ENCODE assay signal across 1 fruit fly cellular context in genomic region chr3R:7108589-7109312, dm6.
TF ChIP-seq lines count a peak whose summit lies in the region.

No protein-coding gene starts in this region.

TF ChIP-seq in whole organism, embryonic, 481 proteins besides CTCF, POLR2A, EP300 and RAD21 (continued from another document and continues in another):
- TF ChIP-seq Sin3A (optimal IDR thresholded peaks at IDR 0.05; lab: Kevin White, UChicago) (no peak), Aef1 (GFP tag; IDR thresholded peaks at IDR 0.05; lab: Robert Waterston, UW) (no peak), Atf-2 (GFP tag; optimal IDR thresholded peaks at IDR 0.05; lab: Kevin White, UChicago) (peak; percentile 94), cad (GFP tag; optimal IDR thresholded peaks at IDR 0.05; lab: Kevin White, UChicago) (no peak), pfk (GFP tag; optimal IDR thresholded peaks at IDR 0.05; lab: Kevin White, UChicago) (no peak), Chrac-16 (GFP tag; optimal IDR thresholded peaks at IDR 0.05; lab: Kevin White, UChicago) (peak; percentile 95), Dref (GFP tag; IDR thresholded peaks at IDR 0.05; lab: Robert Waterston, UW) (no peak), kah (GFP tag; optimal IDR thresholded peaks at IDR 0.05; lab: Kevin White, UChicago) (peak; percentile 91), exex (tag; optimal IDR thresholded peaks at IDR 0.05; lab: Kevin White, UChicago) (peak; percentile 34), CG12942 (GFP tag; optimal IDR thresholded peaks at IDR 0.05; lab: Kevin White, UChicago) (peak; percentile 94), usp (GFP tag; optimal IDR thresholded peaks at IDR 0.05; lab: Kevin White, UChicago) (no peak), CG8359 (GFP tag; optimal IDR thresholded peaks at IDR 0.05; lab: Kevin White, UChicago; ENCODE audit: borderline replicate concordance) (peak; percentile 87), CG10267 (tag; optimal IDR thresholded peaks at IDR 0.05; lab: Kevin White, UChicago) (peak; percentile 95), grau (tag; optimal IDR thresholded peaks at IDR 0.05; lab: Kevin White, UChicago) (peak; percentile 94), CG4707 (GFP tag; optimal IDR thresholded peaks at IDR 0.05; lab: Kevin White, UChicago) (peak; percentile 89), gcm (GFP tag; optimal IDR thresholded peaks at IDR 0.05; lab: Kevin White, UChicago) (peak; percentile 97), lilli (GFP tag; optimal IDR thresholded peaks at IDR 0.05; lab: Kevin White, UChicago) (peak; percentile 85), Taf1 (GFP tag; IDR thresholded peaks at IDR 0.05; lab: Robert Waterston, UW) (no peak), run (tag; optimal IDR thresholded peaks at IDR 0.05; lab: Kevin White, UChicago) (peak; percentile 82), CG12104 (GFP tag; optimal IDR thresholded peaks at IDR 0.05; lab: Kevin White, UChicago) (peak; percentile 92), CG16815 (GFP tag; optimal IDR thresholded peaks at IDR 0.05; lab: Kevin White, UChicago) (peak; percentile 92), CG11696 (GFP tag; IDR thresholded peaks at IDR 0.05; lab: Robert Waterston, UW) (no peak), Atf3 (GFP tag; optimal IDR thresholded peaks at IDR 0.05; lab: Kevin White, UChicago) (peak; percentile 92), C15 (GFP tag; IDR thresholded peaks at IDR 0.05; lab: Robert Waterston, UW) (no peak), Bgb (GFP tag; IDR thresholded peaks at IDR 0.05; lab: Robert Waterston, UW; ENCODE audit: partially characterized antibody) (no peak), Scr (GFP tag; IDR thresholded peaks at IDR 0.05; lab: Robert Waterston, UW; ENCODE audit: partially characterized antibody) (no peak), crp (GFP tag; optimal IDR thresholded peaks at IDR 0.05; lab: Kevin White, UChicago) (peak; percentile 41 to 60), sd (tag; optimal IDR thresholded peaks at IDR 0.05; lab: Kevin White, UChicago) (peak; percentile 69), Mes4 (GFP tag; optimal IDR thresholded peaks at IDR 0.05; lab: Kevin White, UChicago) (peak; percentile 93), vvl (GFP tag; IDR thresholded peaks at IDR 0.05; lab: Robert Waterston, UW) (no peak), onecut (GFP tag; IDR thresholded peaks at IDR 0.05; lab: Robert Waterston, UW) (peak; percentile 90), trh (GFP tag; optimal IDR thresholded peaks at IDR 0.05; lab: Kevin White, UChicago) (peak; percentile 89), Fer2 (tag; optimal IDR thresholded peaks at IDR 0.05; lab: Kevin White, UChicago) (peak; percentile 63), CG8281 (tag; optimal IDR thresholded peaks at IDR 0.05; lab: Kevin White, UChicago) (peak; percentile 84), pb (GFP tag; optimal IDR thresholded peaks at IDR 0.05; lab: Kevin White, UChicago) (peak; percentile 82), wor (GFP tag; IDR thresholded peaks at IDR 0.05; lab: Robert Waterston, UW) (no peak), ssp (GFP tag; IDR thresholded peaks at IDR 0.05; lab: Robert Waterston, UW) (no peak), CG17359 (tag; optimal IDR thresholded peaks at IDR 0.05; lab: Kevin White, UChicago) (peak; percentile 98), luna (GFP tag; optimal IDR thresholded peaks at IDR 0.05; lab: Kevin White, UChicago) (no peak), schlank (tag; optimal IDR thresholded peaks at IDR 0.05; lab: Kevin White, UChicago) (no peak), jumu (GFP tag; optimal IDR thresholded peaks at IDR 0.05; lab: Kevin White, UChicago) (peak; percentile 87), al (GFP tag; IDR thresholded peaks at IDR 0.05; lab: Robert Waterston, UW) (no peak), Oli (tag; optimal IDR thresholded peaks at IDR 0.05; lab: Kevin White, UChicago) (peak; percentile 97), sqz (GFP tag; optimal IDR thresholded peaks at IDR 0.05; lab: Kevin White, UChicago) (peak; percentile 93), CG1603 (tag; optimal IDR thresholded peaks at IDR 0.05; lab: Kevin White, UChicago) (peak; percentile 93), sim (GFP tag; IDR thresholded peaks at IDR 0.05; lab: Robert Waterston, UW) (no peak), GATAe (GFP tag; conservative IDR thresholded peaks at IDR 0.05; lab: Robert Waterston, UW) (no peak), oc (tag; optimal IDR thresholded peaks at IDR 0.05; lab: Kevin White, UChicago) (peak; percentile 97), cg (GFP tag; optimal IDR thresholded peaks at IDR 0.05; lab: Kevin White, UChicago) (peak; percentile 95), Dad (GFP tag; optimal IDR thresholded peaks at IDR 0.05; lab: Kevin White, UChicago) (peak; percentile 87), inv (GFP tag; IDR thresholded peaks at IDR 0.05; lab: Robert Waterston, UW; ENCODE audit: partially characterized antibody) (no peak), CG31441 (GFP tag; IDR thresholded peaks at IDR 0.05; lab: Robert Waterston, UW) (no peak), chinmo (GFP tag; IDR thresholded peaks at IDR 0.05; lab: Robert Waterston, UW; ENCODE audit: partially characterized antibody) (no peak), dm (GFP tag; optimal IDR thresholded peaks at IDR 0.05; lab: Kevin White, UChicago) (peak; percentile 79), CG7556 (GFP tag; optimal IDR thresholded peaks at IDR 0.05; lab: Kevin White, UChicago) (peak; percentile 90), CG2712 (tag; optimal IDR thresholded peaks at IDR 0.05; lab: Kevin White, UChicago) (peak; percentile 99), ac (GFP tag; optimal IDR thresholded peaks at IDR 0.05; lab: Kevin White, UChicago) (peak; percentile 93), CG3847 (GFP tag; IDR thresholded peaks at IDR 0.05; lab: Robert Waterston, UW) (no peak), bab2 (GFP tag; optimal IDR thresholded peaks at IDR 0.05; lab: Kevin White, UChicago) (peak; percentile 93), zfh2 (GFP tag; optimal IDR thresholded peaks at IDR 0.05; lab: Kevin White, UChicago) (no peak), HLH4C (GFP tag; IDR thresholded peaks at IDR 0.05; lab: Robert Waterston, UW; ENCODE audit: partially characterized antibody) (no peak), CG42726 (GFP tag; IDR thresholded peaks at IDR 0.05; lab: Robert Waterston, UW; ENCODE audit: partially characterized antibody) (no peak), ewg (GFP tag; optimal IDR thresholded peaks at IDR 0.05; lab: Kevin White, UChicago) (peak; percentile 93), Poxn (GFP tag; IDR thresholded peaks at IDR 0.05; lab: Robert Waterston, UW) (no peak), hbn (GFP tag; IDR thresholded peaks at IDR 0.05; lab: Robert Waterston, UW; ENCODE audit: partially characterized antibody) (no peak), toy (GFP tag; IDR thresholded peaks at IDR 0.05; lab: Robert Waterston, UW) (no peak), CG11723 (GFP tag; optimal IDR thresholded peaks at IDR 0.05; lab: Kevin White, UChicago) (peak; percentile 87), ERR (GFP tag; optimal IDR thresholded peaks at IDR 0.05; lab: Kevin White, UChicago) (peak; percentile 22), Trl (optimal IDR thresholded peaks at IDR 0.05; lab: Kevin White, UChicago) (peak in 1 of 2 experiments; percentile 69), Trl (GFP tag; optimal IDR thresholded peaks at IDR 0.05; lab: Kevin White, UChicago) (peak; percentile 76), ap (GFP tag; IDR thresholded peaks at IDR 0.05; lab: Robert Waterston, UW) (no peak), B-H2 (GFP tag; optimal IDR thresholded peaks at IDR 0.05; lab: Kevin White, UChicago) (no peak), knrl (GFP tag; IDR thresholded peaks at IDR 0.05; lab: Robert Waterston, UW; ENCODE audit: partially characterized antibody) (no peak), pita (GFP tag; optimal IDR thresholded peaks at IDR 0.05; lab: Kevin White, UChicago) (no peak), lbe (GFP tag; optimal IDR thresholded peaks at IDR 0.05; lab: Kevin White, UChicago) (peak; percentile 90), Max (GFP tag; optimal IDR thresholded peaks at IDR 0.05; lab: Kevin White, UChicago) (peak; percentile 92), Dll (GFP tag; IDR thresholded peaks at IDR 0.05; lab: Robert Waterston, UW; ENCODE audit: partially characterized antibody) (no peak), CG10147 (GFP tag; optimal IDR thresholded peaks at IDR 0.05; lab: Kevin White, UChicago) (peak; percentile 72), CG12744 (GFP tag; optimal IDR thresholded peaks at IDR 0.05; lab: Kevin White, UChicago) (peak; percentile 82), CG13123 (GFP tag; optimal IDR thresholded peaks at IDR 0.05; lab: Kevin White, UChicago) (peak; percentile 93), CG34224 (GFP tag; IDR thresholded peaks at IDR 0.05; lab: Robert Waterston, UW; ENCODE audit: partially characterized antibody) (no peak), pros (GFP tag; optimal IDR thresholded peaks at IDR 0.05; lab: Kevin White, UChicago) (peak; percentile 74), CG3163 (GFP tag; optimal IDR thresholded peaks at IDR 0.05; lab: Kevin White, UChicago) (peak; percentile 68), CG9932 (GFP tag; IDR thresholded peaks at IDR 0.05; lab: Robert Waterston, UW) (no peak), CG18764 (GFP tag; optimal IDR thresholded peaks at IDR 0.05; lab: Kevin White, UChicago) (peak; percentile 95), sug (tag; optimal IDR thresholded peaks at IDR 0.05; lab: Kevin White, UChicago) (peak; percentile 57), chm (GFP tag; IDR thresholded peaks at IDR 0.05; lab: Robert Waterston, UW) (no peak), CG34422 (GFP tag; IDR thresholded peaks at IDR 0.05; lab: Robert Waterston, UW) (no peak), fd3F (GFP tag; optimal IDR thresholded peaks at IDR 0.05; lab: Kevin White, UChicago) (peak; percentile 52), sna (GFP tag; IDR thresholded peaks at IDR 0.05; lab: Robert Waterston, UW; ENCODE audit: partially characterized antibody) (no peak), gsb (GFP tag; IDR thresholded peaks at IDR 0.05; lab: Robert Waterston, UW) (no peak), Fer1 (GFP tag; optimal IDR thresholded peaks at IDR 0.05; lab: Kevin White, UChicago) (peak; percentile 63), CG1647 (GFP tag; optimal IDR thresholded peaks at IDR 0.05; lab: Kevin White, UChicago) (peak; percentile 82), Oaz (GFP tag; IDR thresholded peaks at IDR 0.05; lab: Robert Waterston, UW) (no peak), Hr39 (optimal IDR thresholded peaks at IDR 0.05; lab: Kevin White, UChicago) (no peak), Nf-YA (GFP tag; IDR thresholded peaks at IDR 0.05; lab: Robert Waterston, UW) (no peak), eyg (GFP tag; optimal IDR thresholded peaks at IDR 0.05; lab: Kevin White, UChicago) (peak; percentile 83), bcd (GFP tag; optimal IDR thresholded peaks at IDR 0.05; lab: Kevin White, UChicago) (peak; percentile 91), MBD-R2 (GFP tag; IDR thresholded peaks at IDR 0.05; lab: Robert Waterston, UW) (no peak), CG10209 (GFP tag; optimal IDR thresholded peaks at IDR 0.05; lab: Kevin White, UChicago) (peak; percentile 93), CG5953 (GFP tag; IDR thresholded peaks at IDR 0.05; lab: Robert Waterston, UW) (no peak), CG10565 (GFP tag; optimal IDR thresholded peaks at IDR 0.05; lab: Kevin White, UChicago) (peak; percentile 72), da (GFP tag; optimal IDR thresholded peaks at IDR 0.05; lab: Kevin White, UChicago) (peak; percentile 64), CG17361 (GFP tag; IDR thresholded peaks at IDR 0.05; lab: Robert Waterston, UW) (no peak), CG2889 (GFP tag; IDR thresholded peaks at IDR 0.05; lab: Robert Waterston, UW) (no peak), Kr (GFP tag; optimal IDR thresholded peaks at IDR 0.05; lab: Kevin White, UChicago) (peak; percentile 83), CG8388 (GFP tag; optimal IDR thresholded peaks at IDR 0.05; lab: Kevin White, UChicago) (peak; percentile 97), kni (GFP tag; optimal IDR thresholded peaks at IDR 0.05; lab: Kevin White, UChicago) (peak; percentile 73), CG18011 (GFP tag; optimal IDR thresholded peaks at IDR 0.05; lab: Kevin White, UChicago) (peak; percentile 49), ato (GFP tag; IDR thresholded peaks at IDR 0.05; lab: Robert Waterston, UW; ENCODE audit: partially characterized antibody) (no peak), gem (tag; optimal IDR thresholded peaks at IDR 0.05; lab: Kevin White, UChicago) (peak; percentile 97), Dek (tag; optimal IDR thresholded peaks at IDR 0.05; lab: Kevin White, UChicago) (peak; percentile 72), CG7786 (GFP tag; optimal IDR thresholded peaks at IDR 0.05; lab: Kevin White, UChicago) (peak; percentile 83), Deaf1 (tag; optimal IDR thresholded peaks at IDR 0.05; lab: Kevin White, UChicago) (peak; percentile 72), Camta (GFP tag; optimal IDR thresholded peaks at IDR 0.05; lab: Kevin White, UChicago) (peak; percentile 96), tgo (GFP tag; IDR thresholded peaks at IDR 0.05; lab: Robert Waterston, UW) (no peak), gro (GFP tag; optimal IDR thresholded peaks at IDR 0.05; lab: Kevin White, UChicago) (no peak), stc (GFP tag; IDR thresholded peaks at IDR 0.05; lab: Robert Waterston, UW) (no peak), CG16813 (GFP tag; IDR thresholded peaks at IDR 0.05; lab: Robert Waterston, UW; ENCODE audit: partially characterized antibody) (no peak), gfzf (GFP tag; optimal IDR thresholded peaks at IDR 0.05; lab: Kevin White, UChicago) (no peak), CG31388 (GFP tag; optimal IDR thresholded peaks at IDR 0.05; lab: Kevin White, UChicago) (peak; percentile 88), CG10366 (GFP tag; IDR thresholded peaks at IDR 0.05; lab: Robert Waterston, UW) (no peak), HHEX (GFP tag; optimal IDR thresholded peaks at IDR 0.05; lab: Kevin White, UChicago) (peak; percentile 85), CG4404 (GFP tag; IDR thresholded peaks at IDR 0.05; lab: Robert Waterston, UW) (no peak), CG13296 (GFP tag; optimal IDR thresholded peaks at IDR 0.05; lab: Kevin White, UChicago) (peak; percentile 72), CG30431 (GFP tag; optimal IDR thresholded peaks at IDR 0.05; lab: Kevin White, UChicago) (no peak), ro (GFP tag; IDR thresholded peaks at IDR 0.05; lab: Robert Waterston, UW) (no peak), sens-2 (GFP tag; IDR thresholded peaks at IDR 0.05; lab: Robert Waterston, UW) (no peak), CG7839 (tag; optimal IDR thresholded peaks at IDR 0.05; lab: Kevin White, UChicago) (peak; percentile 96), jing (GFP tag; optimal IDR thresholded peaks at IDR 0.05; lab: Kevin White, UChicago) (no peak), caup (GFP tag; optimal IDR thresholded peaks at IDR 0.05; lab: Kevin White, UChicago; ENCODE audit: severe bottlenecking) (peak; percentile 63), CG17912 (GFP tag; optimal IDR thresholded peaks at IDR 0.05; lab: Kevin White, UChicago) (peak; percentile 48), CG14014 (GFP tag; IDR thresholded peaks at IDR 0.05; lab: Robert Waterston, UW) (no peak), Gug (GFP tag; IDR thresholded peaks at IDR 0.05; lab: Robert Waterston, UW) (peak; percentile 63; the same call in 3 of the 4 replicates)
